Worm (Caenorhabditis elegans) whole organism, young adult: ENCODE data around the gene C14C6.8.

Experiments
- snpc-3.4 ChIP-seq: sonication (generic microtip); optimal IDR thresholded peaks from 2 replicates; lab custom pipeline; 2017; ENCODE audit warnings: missing genetic modification characterization, mild to moderate bottlenecking, missing compliant biosample characterization, antibody characterized with exemption, moderate library complexity, missing genotype, missing genetic modification reagents

The C14C6.8 gene

DNA sequence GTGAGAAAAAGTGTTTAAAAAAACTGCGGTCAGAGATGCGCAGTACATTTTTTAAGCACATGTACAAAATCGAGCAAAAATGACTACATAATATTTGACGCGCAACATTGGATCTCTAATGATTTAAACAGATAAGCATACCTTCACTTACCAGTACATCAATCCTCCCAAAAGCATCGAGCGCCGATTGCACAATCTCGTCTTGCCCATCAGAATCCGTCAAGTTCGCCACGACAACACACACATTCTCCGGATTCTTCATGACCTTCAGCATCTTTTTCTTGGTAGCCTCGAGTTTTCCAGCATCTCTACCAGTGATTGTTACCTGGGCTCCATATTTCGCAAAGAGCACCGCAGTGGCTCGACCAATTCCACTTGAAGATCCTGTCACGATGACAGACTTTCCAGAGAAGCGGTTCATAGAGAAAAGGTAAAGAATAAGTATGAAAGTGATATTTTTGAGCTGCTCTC is 50.1 kb downstream of the C14C6.8 start, which contains the start of gene T01G6.10:
TSS of gene T01G6.10 (minus strand) at position 421 of the 471 bp plus-strand sequence.
- no peak for TF ChIP-seq snpc-3.4 (tag; lab: Kevin White, UChicago)
